Fruit fly (Drosophila melanogaster) whole organism, embryonic: ENCODE data around the gene RpL13.

ENCODE experiments used
- CG10147 ChIP-seq: fragments of 200-800 bp; sonication (Bioruptor generic); optimal IDR thresholded peaks from 2 replicates; lab custom pipeline; 2019; ENCODE audit warnings: missing biosample characterization, mild to moderate bottlenecking, missing genetic modification characterization, moderate library complexity
- CG10209 ChIP-seq: fragments of 200-800 bp; sonication (Bioruptor generic); optimal IDR thresholded peaks from 3 replicates; lab custom pipeline; 2017; ENCODE audit warnings: missing biosample characterization, mild to moderate bottlenecking, missing genetic modification characterization, missing genetic modification reagents
- CG1024 ChIP-seq: fragments of 200-800 bp; sonication (Bioruptor generic); IDR thresholded peaks from 2 replicates; pipeline ENCODE4 v1.3.6; 2022; ENCODE audit warnings: missing biosample characterization, missing genetic modification characterization
- CG10274 ChIP-seq: fragments of 200-800 bp; sonication (Bioruptor generic); optimal IDR thresholded peaks from 3 replicates; lab custom pipeline; 2017; ENCODE audit warnings: missing biosample characterization, mild to moderate bottlenecking, missing genetic modification characterization
- CG11398 ChIP-seq: fragments of 200-800 bp; sonication (Bioruptor generic); optimal IDR thresholded peaks from 2 replicates; lab custom pipeline; 2016; ENCODE audit warnings: missing biosample characterization, missing genetic modification characterization
- CG12391 ChIP-seq: fragments of 200-800 bp; sonication (Bioruptor generic); optimal IDR thresholded peaks from 3 replicates; lab custom pipeline; 2018; ENCODE audit warnings: missing biosample characterization, mild to moderate bottlenecking, missing genetic modification characterization, moderate library complexity
- CG12769 ChIP-seq: fragments of 200-800 bp; sonication (Bioruptor generic); optimal IDR thresholded peaks from 2 replicates; lab custom pipeline; 2019; ENCODE audit warnings: missing biosample characterization, mild to moderate bottlenecking, missing genetic modification characterization, moderate library complexity
- CG14965 ChIP-seq: fragments of 200-800 bp; sonication (Bioruptor generic); optimal IDR thresholded peaks from 2 replicates; lab custom pipeline; 2016; ENCODE audit warnings: missing biosample characterization, missing genetic modification characterization, borderline replicate concordance
- CG1603 ChIP-seq: fragments of 200-800 bp; sonication (Bioruptor generic); optimal IDR thresholded peaks from 2 replicates; lab custom pipeline; 2019; ENCODE audit warnings: missing biosample characterization, mild to moderate bottlenecking, missing genetic modification characterization, moderate library complexity
- CG17385 ChIP-seq: fragments of 200-800 bp; sonication (Bioruptor generic); optimal IDR thresholded peaks from 3 replicates; lab custom pipeline; 2018; ENCODE audit warnings: missing biosample characterization, mild to moderate bottlenecking, missing genetic modification characterization
- CG17802 ChIP-seq: fragments of 200-800 bp; sonication (Bioruptor generic); optimal IDR thresholded peaks from 2 replicates; lab custom pipeline; 2018; ENCODE audit warnings: missing biosample characterization, mild to moderate bottlenecking, missing genetic modification characterization, moderate library complexity
- CG1792 ChIP-seq: fragments of 200-800 bp; sonication (Bioruptor generic); optimal IDR thresholded peaks from 2 replicates; lab custom pipeline; 2016; ENCODE audit warnings: missing biosample characterization, missing genetic modification characterization
- CG18476 ChIP-seq: fragments of 200-800 bp; sonication (Bioruptor generic); optimal IDR thresholded peaks from 2 replicates; lab custom pipeline; 2016; ENCODE audit warnings: missing biosample characterization, mild to moderate bottlenecking, missing genetic modification characterization
- CG3065 ChIP-seq: fragments of 200-800 bp; sonication (Bioruptor generic); optimal IDR thresholded peaks from 2 replicates; lab custom pipeline; 2016; ENCODE audit warnings: missing biosample characterization, missing genetic modification characterization
- CG31224 ChIP-seq: fragments of 200-800 bp; sonication (Bioruptor generic); IDR thresholded peaks from 2 replicates; pipeline ENCODE4 v1.3.6; 2022; ENCODE audit warnings: missing biosample characterization, missing genetic modification characterization
- CG32767 ChIP-seq: fragments of 200-800 bp; sonication (Bioruptor generic); IDR thresholded peaks from 2 replicates; pipeline ENCODE4 v1.3.6; 2022; ENCODE audit warnings: missing biosample characterization, missing genetic modification characterization
- CG5180 ChIP-seq: fragments of 200-800 bp; sonication (Bioruptor generic); optimal IDR thresholded peaks from 3 replicates; lab custom pipeline; 2017; ENCODE audit warnings: missing biosample characterization, missing genetic modification characterization, mild to moderate bottlenecking, moderate library complexity, missing genetic modification reagents
- CG6689 ChIP-seq: fragments of 200-800 bp; sonication (Bioruptor generic); IDR thresholded peaks from 2 replicates; pipeline ENCODE4 v1.3.6; 2022; ENCODE audit warnings: missing biosample characterization, missing genetic modification characterization
- CG8281 ChIP-seq: fragments of 200-800 bp; sonication (Bioruptor generic); optimal IDR thresholded peaks from 2 replicates; lab custom pipeline; 2018; ENCODE audit warnings: missing biosample characterization, mild to moderate bottlenecking, missing genetic modification characterization, moderate library complexity
- CG9817 ChIP-seq: fragments of 200-800 bp; sonication (Bioruptor generic); optimal IDR thresholded peaks from 2 replicates; lab custom pipeline; 2018; ENCODE audit warnings: missing biosample characterization, mild to moderate bottlenecking, missing genetic modification characterization, moderate library complexity
- Drgx ChIP-seq: fragments of 200-800 bp; sonication (Bioruptor generic); IDR thresholded peaks from 2 replicates; pipeline ENCODE4 v1.3.6; 2022; ENCODE audit warnings: missing biosample characterization, missing genetic modification characterization
- Fer2 ChIP-seq: fragments of 200-800 bp; sonication (Bioruptor generic); optimal IDR thresholded peaks from 2 replicates; lab custom pipeline; 2018; ENCODE audit warnings: missing biosample characterization, mild to moderate bottlenecking, missing genetic modification characterization, moderate library complexity
- Hr39 ChIP-seq: fragments of >200 bp; optimal IDR thresholded peaks from 2 replicates; lab custom pipeline; 2017
- Hr51 ChIP-seq, 2 experiments: fragments of 200-800 bp; sonication (Bioruptor generic); optimal IDR thresholded peaks; 2 replicates in 1 of 2; 3 replicates in 1 of 2; lab custom pipeline; 2016 to 2018; ENCODE audit warnings: missing biosample characterization in 2 of 2, missing genetic modification characterization in 2 of 2, mild to moderate bottlenecking in 1 of 2, moderate library complexity in 1 of 2
- Lpt ChIP-seq: fragments of >200 bp; optimal IDR thresholded peaks from 2 replicates; lab custom pipeline; 2018; ENCODE audit warnings: missing biosample characterization, missing genetic modification characterization
- Meics ChIP-seq: fragments of 200-800 bp; sonication (Bioruptor generic); optimal IDR thresholded peaks from 2 replicates; lab custom pipeline; 2017; ENCODE audit warnings: missing biosample characterization, mild to moderate bottlenecking, missing genetic modification characterization
- NC2β ChIP-seq: fragments of 200-800 bp; sonication (Bioruptor generic); optimal IDR thresholded peaks from 2 replicates; lab custom pipeline; 2016; ENCODE audit warnings: missing biosample characterization, missing genetic modification characterization
- Neu2 ChIP-seq: fragments of 200-800 bp; sonication (Bioruptor generic); optimal IDR thresholded peaks from 3 replicates; lab custom pipeline; 2016; ENCODE audit warnings: missing biosample characterization, missing genetic modification characterization, borderline replicate concordance
- Sry-δ ChIP-seq: fragments of 200-800 bp; sonication (Bioruptor generic); optimal IDR thresholded peaks from 2 replicates; lab custom pipeline; 2016; ENCODE audit warnings: missing biosample characterization, missing genetic modification characterization
- ash1 ChIP-seq: fragments of 200-800 bp; sonication (Bioruptor generic); optimal IDR thresholded peaks from 2 replicates; lab custom pipeline; 2018; ENCODE audit warnings: missing biosample characterization, mild to moderate bottlenecking, missing genetic modification characterization
- bcd ChIP-seq: fragments of 200-800 bp; sonication (Bioruptor generic); optimal IDR thresholded peaks from 2 replicates; lab custom pipeline; 2017; ENCODE audit warnings: missing biosample characterization, mild to moderate bottlenecking, missing genetic modification characterization
- bowl ChIP-seq: fragments of 200-800 bp; sonication (Bioruptor generic); IDR thresholded peaks from 2 replicates; pipeline ENCODE4 v1.3.6; 2022; ENCODE audit warnings: missing biosample characterization, missing genetic modification characterization
- cg ChIP-seq: fragments of 200-800 bp; sonication (Bioruptor generic); optimal IDR thresholded peaks from 3 replicates; lab custom pipeline; 2019; ENCODE audit warnings: missing biosample characterization, mild to moderate bottlenecking, missing genetic modification characterization, moderate library complexity
- chinmo ChIP-seq: fragments of 200-800 bp; sonication (Bioruptor generic); IDR thresholded peaks from 4 replicates; pipeline ENCODE4 v1.3.6; 2022; ENCODE audit warnings: missing biosample characterization, missing genetic modification characterization; ENCODE audit not compliant: partially characterized antibody
- crc ChIP-seq: fragments of 200-800 bp; sonication (Bioruptor generic); optimal IDR thresholded peaks from 2 replicates; lab custom pipeline; 2016; ENCODE audit warnings: missing biosample characterization, missing genetic modification characterization
- esg ChIP-seq: fragments of 200-800 bp; sonication (Bioruptor generic); conservative IDR thresholded peaks from 2 replicates; pipeline ENCODE4 v1.3.6; 2022; ENCODE audit warnings: missing biosample characterization, missing genetic modification characterization
- exex ChIP-seq: fragments of 200-800 bp; sonication (Bioruptor generic); optimal IDR thresholded peaks from 4 replicates; lab custom pipeline; 2018; ENCODE audit warnings: missing biosample characterization, mild to moderate bottlenecking, missing genetic modification characterization, moderate library complexity
- gce ChIP-seq: fragments of 200-800 bp; sonication (Bioruptor generic); IDR thresholded peaks from 3 replicates; pipeline ENCODE4 v1.3.6; 2022; ENCODE audit warnings: missing biosample characterization, missing genetic modification characterization
- gt ChIP-seq: fragments of 200-800 bp; sonication (Bioruptor generic); IDR thresholded peaks from 2 replicates; pipeline ENCODE4 v1.3.6; 2022; ENCODE audit warnings: missing biosample characterization, missing genetic modification characterization
- inv ChIP-seq: fragments of 200-800 bp; sonication (Bioruptor generic); IDR thresholded peaks from 2 replicates; pipeline ENCODE4 v1.3.6; 2022; ENCODE audit warnings: missing biosample characterization, missing genetic modification characterization; ENCODE audit not compliant: partially characterized antibody
- klu ChIP-seq: fragments of 200-800 bp; sonication (Bioruptor generic); IDR thresholded peaks from 2 replicates; pipeline ENCODE4 v1.3.6; 2022; ENCODE audit warnings: missing biosample characterization, missing genetic modification characterization
- ranshi ChIP-seq: fragments of 200-800 bp; sonication (Bioruptor generic); IDR thresholded peaks from 2 replicates; pipeline ENCODE4 v1.3.6; 2022; ENCODE audit warnings: missing biosample characterization, missing genetic modification characterization
- row ChIP-seq: fragments of 200-800 bp; sonication (Bioruptor generic); IDR thresholded peaks from 3 replicates; pipeline ENCODE4 v1.3.6; 2022; ENCODE audit warnings: missing biosample characterization, missing genetic modification characterization
- run ChIP-seq: fragments of 200-800 bp; sonication (Bioruptor generic); optimal IDR thresholded peaks from 3 replicates; lab custom pipeline; 2018; ENCODE audit warnings: missing biosample characterization, mild to moderate bottlenecking, missing genetic modification characterization
- sd ChIP-seq: fragments of 200-800 bp; sonication (Bioruptor generic); optimal IDR thresholded peaks from 3 replicates; lab custom pipeline; 2018; ENCODE audit warnings: missing biosample characterization, mild to moderate bottlenecking, missing genetic modification characterization, moderate library complexity
- sima ChIP-seq: fragments of 200-800 bp; sonication (Bioruptor generic); optimal IDR thresholded peaks from 2 replicates; lab custom pipeline; 2016; ENCODE audit warnings: missing biosample characterization, missing genetic modification characterization
- sisA ChIP-seq: fragments of 200-800 bp; sonication (Bioruptor generic); IDR thresholded peaks from 2 replicates; pipeline ENCODE4 v1.3.6; 2022; ENCODE audit warnings: missing biosample characterization, missing genetic modification characterization
- sqz ChIP-seq: fragments of 200-800 bp; sonication (Bioruptor generic); optimal IDR thresholded peaks from 3 replicates; lab custom pipeline; 2018; ENCODE audit warnings: missing biosample characterization, mild to moderate bottlenecking, missing genetic modification characterization
- tll ChIP-seq, 2 experiments: fragments of 200-800 bp in 1 of 2; fragments of >200 bp in 1 of 2; sonication (Bioruptor generic) in 1 of 2; optimal IDR thresholded peaks; 2 replicates each; lab custom pipeline; 2017 to 2019; ENCODE audit warnings: missing biosample characterization in 2 of 2, missing genetic modification characterization in 2 of 2, mild to moderate bottlenecking in 1 of 2, moderate library complexity in 1 of 2
- toy ChIP-seq: fragments of 200-800 bp; sonication (Bioruptor generic); IDR thresholded peaks from 2 replicates; pipeline ENCODE4 v1.3.6; 2022; ENCODE audit warnings: missing biosample characterization, missing genetic modification characterization
- wek ChIP-seq: fragments of 200-800 bp; sonication (Bioruptor generic); optimal IDR thresholded peaks from 3 replicates; lab custom pipeline; 2018; ENCODE audit warnings: missing biosample characterization, mild to moderate bottlenecking, missing genetic modification characterization, moderate library complexity

RpL13 gene

dm6 chr2L:9937908-9938307, 29.2 kb upstream of the RpL13 start, which contains the start of gene Arglu1 (continued):
- TF ChIP-seq CG6689 (GFP tag; lab: Robert Waterston, UW) = no peak
- no peak for TF ChIP-seq sisA (GFP tag; lab: Robert Waterston, UW)
- no peak for TF ChIP-seq toy (GFP tag; lab: Robert Waterston, UW)
- TF ChIP-seq esg = no peak
- no peak for TF ChIP-seq CG12769 (tag; lab: Kevin White, UChicago)
- TF ChIP-seq run (tag; lab: Kevin White, UChicago) = no peak
- no peak for TF ChIP-seq Hr39
- TF ChIP-seq CG12391 = no peak
- TF ChIP-seq exex (tag; lab: Kevin White, UChicago) = no peak
- TF ChIP-seq inv (GFP tag; lab: Robert Waterston, UW) = no peak
- no peak for TF ChIP-seq Lpt (GFP tag; lab: Kevin White, UChicago)
- no peak for TF ChIP-seq CG3065 (GFP tag; lab: Kevin White, UChicago)
- TF ChIP-seq CG5180 (GFP tag; lab: Kevin White, UChicago) = no peak
- TF ChIP-seq CG32767 = no peak
- no peak for TF ChIP-seq sd (tag; lab: Kevin White, UChicago)
- TF ChIP-seq Meics (GFP tag; lab: Kevin White, UChicago) = peak; percentile 13
- TF ChIP-seq ash1 (GFP tag; lab: Kevin White, UChicago) = no peak
- TF ChIP-seq Sry-δ (GFP tag; lab: Kevin White, UChicago) = peak; percentile 2
- TF ChIP-seq ranshi (GFP tag; lab: Robert Waterston, UW) = no peak
- TF ChIP-seq klu (GFP tag; lab: Robert Waterston, UW) = no peak
- TF ChIP-seq CG8281 (tag; lab: Kevin White, UChicago) = no peak
- TF ChIP-seq CG1603 (tag; lab: Kevin White, UChicago) = no peak
- TF ChIP-seq CG31224 (GFP tag; lab: Robert Waterston, UW) = no peak
- TF ChIP-seq sima (GFP tag; lab: Kevin White, UChicago) = no peak
- TF ChIP-seq CG14965 = no peak
- no peak for TF ChIP-seq CG11398
- no peak for TF ChIP-seq CG17802 (tag; lab: Kevin White, UChicago)
- TF ChIP-seq bowl (GFP tag; lab: Robert Waterston, UW) = no peak
- TF ChIP-seq Fer2 = no peak
- no peak for TF ChIP-seq wek (GFP tag; lab: Kevin White, UChicago)
- TF ChIP-seq CG1792 (GFP tag; lab: Kevin White, UChicago) = no peak
- no peak for TF ChIP-seq gt (GFP tag; lab: Robert Waterston, UW)
- peak in 1 of 2 experiments; percentile 6 for TF ChIP-seq Hr51 (GFP tag; optimal IDR thresholded peaks at IDR 0.05; lab: Kevin White, UChicago)
- TF ChIP-seq NC2β = no peak
- 0 out of 3 replicates have a peak, but pooled peaks have one; percentile 25 for TF ChIP-seq row (GFP tag; lab: Robert Waterston, UW)
- TF ChIP-seq CG17385 = no peak
- no peak for TF ChIP-seq Neu2 (GFP tag; lab: Kevin White, UChicago)
- no peak for TF ChIP-seq cg
- no peak for TF ChIP-seq CG10209 (GFP tag; lab: Kevin White, UChicago)
- no peak for TF ChIP-seq crc (GFP tag; lab: Kevin White, UChicago)
- no peak for TF ChIP-seq CG18476
- no peak for TF ChIP-seq CG10274
- TF ChIP-seq CG9817 (tag; lab: Kevin White, UChicago) = no peak
- TF ChIP-seq Drgx (GFP tag; lab: Robert Waterston, UW) = 0 out of 2 replicates have a peak, but pooled peaks have one; percentile 14
- no peak for TF ChIP-seq gce (GFP tag; lab: Robert Waterston, UW)
- TF ChIP-seq CG10147 (GFP tag; lab: Kevin White, UChicago) = no peak
- no peak for TF ChIP-seq sqz (GFP tag; lab: Kevin White, UChicago)
- no peak for TF ChIP-seq bcd (GFP tag; lab: Kevin White, UChicago)
- TF ChIP-seq CG1024 (GFP tag; lab: Robert Waterston, UW) = no peak
- TF ChIP-seq tll (GFP tag; optimal IDR thresholded peaks at IDR 0.05; lab: Kevin White, UChicago) = no peak
- no peak for TF ChIP-seq chinmo (GFP tag; lab: Robert Waterston, UW)
